Worm (Caenorhabditis elegans) whole organism, young adult: ENCODE data around the gene hot-1.

Experiments used
- B0035.1 ChIP-seq: sonication (generic microtip); optimal IDR thresholded peaks from 2 replicates; lab custom pipeline; 2016; ENCODE audit warnings: missing genetic modification characterization, mild to moderate bottlenecking, missing compliant biosample characterization, missing genotype, missing genetic modification reagents
- C17E4.6 ChIP-seq: fragments of 200-800 bp; sonication (Bioruptor generic); IDR thresholded peaks from 2 replicates; pipeline ENCODE4 v1.3.6; 2022; ENCODE audit warnings: missing genetic modification reagents, missing genetic modification characterization, missing compliant biosample characterization
- F49E8.2 ChIP-seq: sonication (generic microtip); optimal IDR thresholded peaks from 3 replicates; lab custom pipeline; 2017; ENCODE audit warnings: missing genetic modification characterization, mild to moderate bottlenecking, missing compliant biosample characterization, antibody characterized with exemption, moderate library complexity; ENCODE audit not compliant: insufficient read depth
- K12H6.12 ChIP-seq: fragments of 200-800 bp; sonication (Bioruptor generic); optimal IDR thresholded peaks from 2 replicates; lab custom pipeline; 2018; ENCODE audit warnings: mild to moderate bottlenecking, missing genetic modification characterization, missing compliant biosample characterization
- Y56A3A.18 ChIP-seq: fragments of 200-800 bp; sonication (Bioruptor generic); IDR thresholded peaks from 2 replicates; pipeline ENCODE4 v1.3.6; 2022; ENCODE audit warnings: missing genetic modification reagents, missing genetic modification characterization, missing compliant biosample characterization
- Y67H2A.10 ChIP-seq: fragments of 200-800 bp; sonication (Bioruptor generic); conservative IDR thresholded peaks from 2 replicates; pipeline ENCODE4 v1.3.6; 2022; ENCODE audit warnings: missing genetic modification reagents, missing genetic modification characterization, missing compliant biosample characterization
- Y79H2A.3 ChIP-seq: fragments of 200-800 bp; sonication (Bioruptor generic); conservative IDR thresholded peaks from 2 replicates; pipeline ENCODE4 v1.3.6; 2022; ENCODE audit warnings: missing genetic modification reagents, missing genetic modification characterization, missing compliant biosample characterization
- atf-7 ChIP-seq: sonication (generic microtip); optimal IDR thresholded peaks from 2 replicates; lab custom pipeline; 2017; ENCODE audit warnings: mild to moderate bottlenecking, missing genetic modification characterization, missing compliant biosample characterization
- attf-5 ChIP-seq: fragments of 200-800 bp; sonication (Bioruptor generic); optimal IDR thresholded peaks from 2 replicates; lab custom pipeline; 2018; ENCODE audit warnings: mild to moderate bottlenecking, missing genetic modification characterization, missing compliant biosample characterization
- attf-6 ChIP-seq: fragments of 200-800 bp; sonication (Bioruptor generic); IDR thresholded peaks from 2 replicates; pipeline ENCODE4 v1.3.6; 2022; ENCODE audit warnings: missing genetic modification reagents, missing genetic modification characterization, missing compliant biosample characterization
- bed-1 ChIP-seq: fragments of 200-800 bp; sonication (Bioruptor generic); IDR thresholded peaks from 2 replicates; pipeline ENCODE4 v1.3.6; 2022; ENCODE audit warnings: missing genetic modification reagents, missing genetic modification characterization, missing compliant biosample characterization
- cebp-1 ChIP-seq, 2 experiments: fragments of 200-800 bp in 1 of 2; sonication (Bioruptor generic) in 1 of 2; sonication (generic microtip) in 1 of 2; IDR thresholded peaks in 1 of 2; optimal IDR thresholded peaks in 1 of 2; 2 replicates each; pipeline versions ENCODE4 v1.3.6 to Lab custom; 2017 to 2022; ENCODE audit warnings: missing compliant biosample characterization in 2 of 2, missing genetic modification characterization in 2 of 2, mild to moderate bottlenecking in 1 of 2, missing genetic modification reagents in 1 of 2, moderate library complexity in 1 of 2
- cebp-2 ChIP-seq: fragments of 200-800 bp; sonication (Bioruptor generic); IDR thresholded peaks from 2 replicates; pipeline ENCODE4 v1.3.6; 2022; ENCODE audit warnings: missing genetic modification characterization, missing compliant biosample characterization
- ceh-58 ChIP-seq: fragments of 200-800 bp; sonication (Bioruptor generic); IDR thresholded peaks from 2 replicates; pipeline ENCODE4 v1.3.6; 2022; ENCODE audit warnings: missing genetic modification characterization, missing compliant biosample characterization
- chd-7 ChIP-seq: sonication (generic microtip); optimal IDR thresholded peaks from 2 replicates; lab custom pipeline; 2016; ENCODE audit warnings: mild to moderate bottlenecking, missing genetic modification characterization, moderate library complexity, missing compliant biosample characterization
- egl-44 ChIP-seq: fragments of 200-800 bp; sonication (Bioruptor generic); IDR thresholded peaks from 2 replicates; pipeline ENCODE4 v1.3.6; 2022; ENCODE audit warnings: missing genetic modification reagents, missing genetic modification characterization, missing compliant biosample characterization
- ets-4 ChIP-seq: fragments of 200-800 bp; sonication (Bioruptor generic); optimal IDR thresholded peaks from 2 replicates; lab custom pipeline; 2018; ENCODE audit warnings: mild to moderate bottlenecking, missing genetic modification characterization, missing compliant biosample characterization
- hmg-20 ChIP-seq: fragments of 200-800 bp; sonication (Bioruptor generic); IDR thresholded peaks from 2 replicates; pipeline ENCODE4 v1.3.6; 2022; ENCODE audit warnings: missing genetic modification reagents, missing genetic modification characterization, missing compliant biosample characterization
- hrde-1 ChIP-seq: sonication (generic microtip); optimal IDR thresholded peaks from 2 replicates; lab custom pipeline; 2016; ENCODE audit warnings: missing genetic modification characterization, mild to moderate bottlenecking, missing compliant biosample characterization, moderate library complexity, missing genotype, missing genetic modification reagents, borderline replicate concordance
- lag-1 ChIP-seq: fragments of 200-800 bp; sonication (Bioruptor generic); IDR thresholded peaks from 2 replicates; pipeline ENCODE4 v1.3.6; 2022; ENCODE audit warnings: missing genetic modification reagents, missing genetic modification characterization, missing compliant biosample characterization
- lin-54 ChIP-seq: fragments of 200-800 bp; sonication (Bioruptor generic); optimal IDR thresholded peaks from 2 replicates; lab custom pipeline; 2018; ENCODE audit warnings: mild to moderate bottlenecking, missing genetic modification characterization, missing compliant biosample characterization
- madf-6 ChIP-seq: fragments of 200-800 bp; sonication (Bioruptor generic); IDR thresholded peaks from 2 replicates; pipeline ENCODE4 v1.3.6; 2022; ENCODE audit warnings: missing genetic modification reagents, missing genetic modification characterization, missing compliant biosample characterization
- madf-8 ChIP-seq: fragments of 200-800 bp; sonication (Bioruptor generic); conservative IDR thresholded peaks from 2 replicates; pipeline ENCODE4 v1.3.6; 2022; ENCODE audit warnings: missing genetic modification reagents, missing genetic modification characterization, missing compliant biosample characterization
- mxl-1 ChIP-seq: sonication (generic microtip); optimal IDR thresholded peaks from 2 replicates; lab custom pipeline; 2016; ENCODE audit warnings: missing genetic modification characterization, missing compliant biosample characterization
- nfya-1 ChIP-seq: sonication (generic microtip); optimal IDR thresholded peaks from 2 replicates; lab custom pipeline; 2017; ENCODE audit warnings: antibody characterized with exemption, missing compliant biosample characterization, missing genetic modification characterization, borderline replicate concordance; ENCODE audit not compliant: insufficient read depth
- nhr-120 ChIP-seq: fragments of 200-800 bp; sonication (Bioruptor generic); IDR thresholded peaks from 2 replicates; pipeline ENCODE4 v1.3.6; 2022; ENCODE audit warnings: missing genetic modification characterization, missing compliant biosample characterization
- pbrm-1 ChIP-seq: fragments of 200-800 bp; sonication (Bioruptor generic); IDR thresholded peaks from 2 replicates; pipeline ENCODE4 v1.3.6; 2022; ENCODE audit warnings: missing genetic modification reagents, missing genetic modification characterization, missing compliant biosample characterization
- repo-1 ChIP-seq: sonication (generic microtip); optimal IDR thresholded peaks from 2 replicates; lab custom pipeline; 2017; ENCODE audit warnings: mild to moderate bottlenecking, missing genetic modification characterization, missing compliant biosample characterization
- sdz-38 ChIP-seq: sonication (generic microtip); optimal IDR thresholded peaks from 2 replicates; lab custom pipeline; 2016; ENCODE audit warnings: missing genotype, missing genetic modification characterization, missing compliant biosample characterization
- snpc-1.3 ChIP-seq: sonication (generic microtip); optimal IDR thresholded peaks from 2 replicates; lab custom pipeline; 2017; ENCODE audit warnings: missing genetic modification characterization, mild to moderate bottlenecking, missing compliant biosample characterization, antibody characterized with exemption, moderate library complexity, missing genotype, missing genetic modification reagents; ENCODE audit not compliant: insufficient read depth
- unc-130 ChIP-seq: sonication (generic microtip); optimal IDR thresholded peaks from 2 replicates; lab custom pipeline; 2016; ENCODE audit warnings: missing genetic modification reagents, missing genetic modification characterization, missing compliant biosample characterization
- ztf-18 ChIP-seq: sonication (generic microtip); optimal IDR thresholded peaks from 2 replicates; lab custom pipeline; 2016; ENCODE audit warnings: missing genotype, mild to moderate bottlenecking, missing genetic modification characterization, missing compliant biosample characterization
- ztf-22 ChIP-seq: fragments of 200-800 bp; sonication (Bioruptor generic); optimal IDR thresholded peaks from 2 replicates; lab custom pipeline; 2018; ENCODE audit warnings: mild to moderate bottlenecking, missing genetic modification characterization, moderate library complexity, missing compliant biosample characterization
- ztf-6 ChIP-seq: fragments of 200-800 bp; sonication (Bioruptor generic); IDR thresholded peaks from 2 replicates; pipeline ENCODE4 v1.3.6; 2022; ENCODE audit warnings: missing genetic modification reagents, missing genetic modification characterization, missing compliant biosample characterization

hot-1 gene

DNA sequence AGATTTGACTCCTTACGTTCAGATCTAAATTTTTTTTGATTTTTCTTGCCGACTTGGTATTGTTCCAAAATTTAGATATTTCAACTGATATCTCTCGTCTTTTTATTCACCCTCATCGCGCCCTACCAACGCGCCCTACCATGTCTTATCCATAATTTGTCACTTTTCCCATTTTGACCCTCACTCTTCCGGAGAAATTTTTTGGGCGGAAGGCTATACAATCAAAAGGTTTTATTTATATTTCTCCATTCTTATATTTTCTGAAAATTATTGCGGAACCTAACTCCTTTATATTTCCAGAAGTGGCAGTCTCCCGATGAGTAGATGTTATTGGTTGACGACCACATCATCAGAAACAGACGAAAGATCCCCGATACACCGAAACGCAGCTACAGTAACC lies at the start of gene hot-1:
Gene hot-1, plus strand, starts transcription at position 301 of the 400 bp plus-strand sequence.
- TF ChIP-seq ztf-18 (tag; lab: Kevin White, UChicago) (no peak), lag-1 (GFP tag; lab: Robert Waterston, UW) (no peak), Y56A3A.18 (no peak), Y67H2A.10 (no peak), nhr-120 (no peak), bed-1 (no peak), ztf-22 (GFP tag; lab: Kevin White, UChicago) (no peak), nfya-1 (tag; lab: Kevin White, UChicago) (no peak), madf-6 (GFP tag; lab: Robert Waterston, UW) (no peak), lin-54 (GFP tag; lab: Kevin White, UChicago) (no peak), F49E8.2 (tag; lab: Kevin White, UChicago) (no peak), cebp-1 (GFP tag; IDR thresholded peaks at IDR 0.05; lab: Robert Waterston, UW) (no peak), cebp-1 (tag; optimal IDR thresholded peaks at IDR 0.05; lab: Kevin White, UChicago) (no peak)
- TF ChIP-seq, all 124 proteins: peak for 0

DNA sequence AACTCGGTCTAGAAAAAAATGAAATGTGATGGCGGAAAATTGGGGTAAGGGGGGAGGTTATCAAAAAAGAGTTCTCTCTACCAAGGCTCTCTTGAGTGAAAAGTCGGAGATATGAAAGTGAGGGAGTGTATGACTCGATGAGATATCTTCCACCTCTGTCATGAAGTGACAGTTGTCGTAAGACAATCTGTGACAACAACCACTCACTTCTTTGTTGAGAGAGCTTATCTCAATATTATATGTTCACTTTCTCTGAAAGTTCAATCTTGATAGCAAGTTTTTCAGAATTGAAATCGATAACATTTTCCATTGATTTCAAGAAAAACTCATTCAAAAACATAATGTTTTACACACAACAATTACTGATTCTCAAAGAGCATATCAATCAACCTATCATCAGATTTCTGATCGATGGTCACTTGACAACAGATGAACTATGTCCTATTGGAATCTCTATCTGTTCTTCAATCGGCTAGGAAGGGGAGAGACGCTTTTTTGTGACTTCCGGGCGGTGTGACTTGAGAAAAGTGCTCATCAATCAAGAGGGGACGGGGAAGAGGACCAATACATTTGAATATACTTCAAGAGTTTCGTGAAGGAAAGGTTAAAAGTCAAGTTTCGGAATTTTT lies 44.1 kb upstream of the hot-1 start:
- TF ChIP-seq ets-4, result no peak
- no peak for TF ChIP-seq K12H6.12 (tag; lab: Kevin White, UChicago)
- no peak for TF ChIP-seq ztf-6 (GFP tag; lab: Robert Waterston, UW)
- TF ChIP-seq unc-130, result no peak
- TF ChIP-seq ceh-58 (GFP tag; lab: Robert Waterston, UW), result no peak
- no peak for TF ChIP-seq hrde-1

DNA sequence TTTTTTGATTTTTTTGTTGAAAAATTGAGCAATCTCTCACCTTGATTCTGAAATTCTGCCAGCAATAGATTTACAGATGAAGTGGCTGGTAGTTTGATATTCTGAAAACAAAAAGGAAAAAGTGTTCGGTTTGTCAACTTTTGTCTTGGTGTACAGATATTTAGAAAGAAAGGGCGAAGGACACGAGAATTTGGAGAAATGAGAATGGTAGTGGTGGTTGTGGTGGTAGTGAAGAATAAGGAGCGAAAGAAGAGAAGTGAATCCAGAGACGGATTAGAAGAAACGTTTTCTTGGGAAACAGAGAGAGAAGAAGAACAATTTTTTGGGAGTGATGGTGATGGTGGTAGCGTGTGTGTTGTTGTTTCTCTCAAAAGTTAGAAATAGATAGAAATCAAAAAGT lies 41.3 kb upstream of the hot-1 start, which contains the start of gene gar-3:
Gene gar-3, minus strand, starts transcription at position 101 of the 400 bp plus-strand sequence.
- no peak for TF ChIP-seq hrde-1
- TF ChIP-seq attf-6, result no peak
- no peak for TF ChIP-seq cebp-2
- no peak for TF ChIP-seq lin-54 (GFP tag; lab: Kevin White, UChicago)
- TF ChIP-seq pbrm-1 (GFP tag; lab: Robert Waterston, UW), result no peak
- no peak for TF ChIP-seq repo-1 (tag; lab: Kevin White, UChicago)
- no peak for TF ChIP-seq attf-5
- TF ChIP-seq chd-7 (tag; lab: Kevin White, UChicago), result no peak
- no peak for TF ChIP-seq sdz-38 (tag; lab: Kevin White, UChicago)
- no peak for TF ChIP-seq egl-44
- TF ChIP-seq madf-8 (GFP tag; lab: Robert Waterston, UW), result no peak
- no peak for TF ChIP-seq snpc-1.3 (tag; lab: Kevin White, UChicago)
- TF ChIP-seq Y79H2A.3 (GFP tag; lab: Robert Waterston, UW), result no peak
- TF ChIP-seq C17E4.6 (GFP tag; lab: Robert Waterston, UW), result no peak
- no peak for TF ChIP-seq mxl-1 (tag; lab: Kevin White, UChicago)
- TF ChIP-seq atf-7 (tag; lab: Kevin White, UChicago), result no peak
- no peak for TF ChIP-seq B0035.1 (tag; lab: Kevin White, UChicago)
- no peak for TF ChIP-seq hmg-20 (GFP tag; lab: Robert Waterston, UW)
- TF ChIP-seq, all 124 proteins: peak for 0
